Fruit fly (Drosophila melanogaster) whole organism, embryonic: ENCODE data around the gene Ppn.

Source experiments
- BEAF-32 ChIP-seq: fragments of 200-800 bp; sonication (Bioruptor generic); optimal IDR thresholded peaks from 3 replicates; lab custom pipeline; 2017; ENCODE audit warnings: missing biosample characterization, missing genetic modification characterization, mild to moderate bottlenecking, moderate library complexity, missing genetic modification reagents
- BtbVII ChIP-seq: fragments of 200-800 bp; sonication (Bioruptor generic); optimal IDR thresholded peaks from 3 replicates; lab custom pipeline; 2017; ENCODE audit warnings: missing biosample characterization, mild to moderate bottlenecking, missing genetic modification characterization
- CG10147 ChIP-seq: fragments of 200-800 bp; sonication (Bioruptor generic); optimal IDR thresholded peaks from 2 replicates; lab custom pipeline; 2019; ENCODE audit warnings: missing biosample characterization, mild to moderate bottlenecking, missing genetic modification characterization, moderate library complexity
- CG10321 ChIP-seq: fragments of 200-800 bp; sonication (Bioruptor generic); IDR thresholded peaks from 2 replicates; pipeline ENCODE4 v1.3.6; 2022; ENCODE audit warnings: missing biosample characterization, missing genetic modification characterization
- CG10431 ChIP-seq: fragments of 200-800 bp; sonication (Bioruptor generic); optimal IDR thresholded peaks from 3 replicates; lab custom pipeline; 2018; ENCODE audit warnings: missing biosample characterization, mild to moderate bottlenecking, missing genetic modification characterization
- CG10543 ChIP-seq: fragments of 200-800 bp; sonication (Bioruptor generic); optimal IDR thresholded peaks from 3 replicates; lab custom pipeline; 2017; ENCODE audit warnings: missing biosample characterization, mild to moderate bottlenecking, missing genetic modification characterization, moderate library complexity
- CG11504 ChIP-seq: fragments of 200-800 bp; sonication (Bioruptor generic); optimal IDR thresholded peaks from 3 replicates; lab custom pipeline; 2019; ENCODE audit warnings: missing biosample characterization, mild to moderate bottlenecking, missing genetic modification characterization, moderate library complexity
- CG12659 ChIP-seq: fragments of 200-800 bp; sonication (Bioruptor generic); optimal IDR thresholded peaks from 3 replicates; lab custom pipeline; 2017; ENCODE audit warnings: mild to moderate bottlenecking, missing biosample characterization, missing genetic modification reagents, missing genetic modification characterization
- CG14441 ChIP-seq: fragments of 200-800 bp; sonication (Bioruptor generic); IDR thresholded peaks from 2 replicates; pipeline ENCODE4 v1.3.6; 2022; ENCODE audit warnings: missing biosample characterization, missing genetic modification characterization
- CG16779 ChIP-seq: fragments of 200-800 bp; sonication (Bioruptor generic); IDR thresholded peaks from 2 replicates; pipeline ENCODE4 v1.3.6; 2022; ENCODE audit warnings: missing biosample characterization, missing genetic modification characterization
- CG17568 ChIP-seq: fragments of 200-800 bp; sonication (Bioruptor generic); optimal IDR thresholded peaks from 2 replicates; lab custom pipeline; 2018; ENCODE audit warnings: missing biosample characterization, mild to moderate bottlenecking, missing genetic modification characterization, moderate library complexity
- CG17612 ChIP-seq: fragments of 200-800 bp; sonication (Bioruptor generic); IDR thresholded peaks from 2 replicates; pipeline ENCODE4 v1.3.6; 2022; ENCODE audit warnings: missing biosample characterization, missing genetic modification characterization
- CG18262 ChIP-seq: fragments of 200-800 bp; optimal IDR thresholded peaks from 3 replicates; lab custom pipeline; 2019; ENCODE audit warnings: missing biosample characterization, mild to moderate bottlenecking, missing genetic modification characterization, moderate library complexity
- CG2875 ChIP-seq: fragments of 200-800 bp; sonication (Bioruptor generic); optimal IDR thresholded peaks from 2 replicates; lab custom pipeline; 2017; ENCODE audit warnings: missing biosample characterization, mild to moderate bottlenecking, missing genetic modification characterization, missing genetic modification reagents
- CG30403 ChIP-seq: fragments of 200-800 bp; sonication (Bioruptor generic); optimal IDR thresholded peaks from 3 replicates; lab custom pipeline; 2016; ENCODE audit warnings: missing biosample characterization, missing genetic modification characterization
- CG31388 ChIP-seq: fragments of 200-800 bp; sonication (Bioruptor generic); optimal IDR thresholded peaks from 2 replicates; lab custom pipeline; 2016; ENCODE audit warnings: missing biosample characterization, missing genetic modification characterization
- CG3726 ChIP-seq: fragments of 200-800 bp; sonication (Bioruptor generic); IDR thresholded peaks from 3 replicates; pipeline ENCODE4, ENCODE4 v1.3.6; 2022; ENCODE audit warnings: missing biosample characterization, missing genetic modification characterization
- CG6689 ChIP-seq: fragments of 200-800 bp; sonication (Bioruptor generic); IDR thresholded peaks from 2 replicates; pipeline ENCODE4 v1.3.6; 2022; ENCODE audit warnings: missing biosample characterization, missing genetic modification characterization
- E2f1 ChIP-seq: fragments of 200-800 bp; sonication (Bioruptor generic); IDR thresholded peaks from 2 replicates; pipeline ENCODE4 v1.3.6; 2022; ENCODE audit warnings: missing biosample characterization, missing genetic modification characterization
- Elba2 ChIP-seq: fragments of 200-800 bp; sonication (Bioruptor generic); optimal IDR thresholded peaks from 3 replicates; lab custom pipeline; 2016; ENCODE audit warnings: missing biosample characterization, missing genetic modification characterization
- Ets65A ChIP-seq: fragments of 200-800 bp; sonication (Bioruptor generic); peaks from one replicate; lab custom pipeline; 2016; ENCODE audit warnings: missing biosample characterization, missing genetic modification characterization
- Fer2 ChIP-seq: fragments of 200-800 bp; sonication (Bioruptor generic); optimal IDR thresholded peaks from 2 replicates; lab custom pipeline; 2018; ENCODE audit warnings: missing biosample characterization, mild to moderate bottlenecking, missing genetic modification characterization, moderate library complexity
- Fer3 ChIP-seq: fragments of 200-800 bp; sonication (Bioruptor generic); optimal IDR thresholded peaks from 2 replicates; lab custom pipeline; 2018; ENCODE audit warnings: missing biosample characterization, mild to moderate bottlenecking, missing genetic modification characterization, moderate library complexity
- H2.0 ChIP-seq: fragments of 200-800 bp; sonication (Bioruptor generic); IDR thresholded peaks from 2 replicates; pipeline ENCODE4 v1.3.6; 2022; ENCODE audit warnings: missing biosample characterization, missing genetic modification characterization
- HLH4C ChIP-seq: fragments of 200-800 bp; sonication (Bioruptor generic); IDR thresholded peaks from 3 replicates; pipeline ENCODE4 v1.3.6; 2022; ENCODE audit warnings: missing biosample characterization, missing genetic modification characterization; ENCODE audit not compliant: partially characterized antibody
- HLH54F ChIP-seq: fragments of 200-800 bp; sonication (Bioruptor generic); optimal IDR thresholded peaks from 3 replicates; lab custom pipeline; 2016; ENCODE audit warnings: missing biosample characterization, missing genetic modification characterization
- Hey ChIP-seq: fragments of 200-800 bp; sonication (Bioruptor generic); optimal IDR thresholded peaks from 3 replicates; lab custom pipeline; 2018; ENCODE audit warnings: missing biosample characterization, mild to moderate bottlenecking, missing genetic modification characterization
- Hmx ChIP-seq: fragments of 200-800 bp; sonication (Bioruptor generic); optimal IDR thresholded peaks from 2 replicates; lab custom pipeline; 2016; ENCODE audit warnings: missing biosample characterization, missing genetic modification characterization
- Jarid2 ChIP-seq: fragments of 200-800 bp; sonication (Bioruptor generic); optimal IDR thresholded peaks from 3 replicates; lab custom pipeline; 2017; ENCODE audit warnings: mild to moderate bottlenecking, missing biosample characterization, missing genetic modification reagents, missing genetic modification characterization
- Lpt ChIP-seq: fragments of >200 bp; optimal IDR thresholded peaks from 2 replicates; lab custom pipeline; 2018; ENCODE audit warnings: missing biosample characterization, missing genetic modification characterization
- Nf-YC ChIP-seq: fragments of 200-800 bp; optimal IDR thresholded peaks from 3 replicates; lab custom pipeline; 2019; ENCODE audit warnings: missing biosample characterization, mild to moderate bottlenecking, missing genetic modification characterization, moderate library complexity
- Pdp1 ChIP-seq, 2 experiments: fragments of 200-800 bp; sonication (Bioruptor generic); optimal IDR thresholded peaks; 3 replicates each; lab custom pipeline; 2016; ENCODE audit warnings: missing biosample characterization in 2 of 2, missing genetic modification characterization in 2 of 2, mild to moderate bottlenecking in 1 of 2, moderate library complexity in 1 of 2
- Sin3A ChIP-seq: fragments of >200 bp; optimal IDR thresholded peaks from 2 replicates; lab custom pipeline; 2018
- ab ChIP-seq: fragments of 200-800 bp; sonication (Bioruptor generic); optimal IDR thresholded peaks from 2 replicates; lab custom pipeline; 2016; ENCODE audit warnings: missing biosample characterization, missing genetic modification characterization
- bbx ChIP-seq: fragments of 200-800 bp; sonication (Bioruptor generic); IDR thresholded peaks from 2 replicates; pipeline ENCODE4 v1.3.6; 2022; ENCODE audit warnings: missing biosample characterization, missing genetic modification characterization; ENCODE audit not compliant: partially characterized antibody
- cato ChIP-seq: fragments of 200-800 bp; sonication (Bioruptor generic); optimal IDR thresholded peaks from 2 replicates; lab custom pipeline; 2016; ENCODE audit warnings: missing biosample characterization, missing genetic modification characterization, borderline replicate concordance
- dmrt99B ChIP-seq: fragments of 200-800 bp; sonication (Bioruptor generic); optimal IDR thresholded peaks from 2 replicates; lab custom pipeline; 2018; ENCODE audit warnings: missing biosample characterization, mild to moderate bottlenecking, missing genetic modification characterization, moderate library complexity
- ems ChIP-seq: fragments of 200-800 bp; sonication (Bioruptor generic); optimal IDR thresholded peaks from 3 replicates; lab custom pipeline; 2016; ENCODE audit warnings: missing biosample characterization, missing genetic modification characterization
- fd102C ChIP-seq: fragments of 200-800 bp; sonication (Bioruptor generic); optimal IDR thresholded peaks from 2 replicates; lab custom pipeline; 2018; ENCODE audit warnings: missing biosample characterization, mild to moderate bottlenecking, missing genetic modification characterization, moderate library complexity
- fru ChIP-seq: fragments of >200 bp; optimal IDR thresholded peaks from 2 replicates; lab custom pipeline; 2017
- gsb ChIP-seq: fragments of 200-800 bp; sonication (Bioruptor generic); IDR thresholded peaks from 2 replicates; pipeline ENCODE4 v1.3.6; 2022; ENCODE audit warnings: missing biosample characterization, missing genetic modification characterization
- maf-S ChIP-seq: fragments of 200-800 bp; sonication (Bioruptor generic); optimal IDR thresholded peaks from 2 replicates; lab custom pipeline; 2016; ENCODE audit warnings: missing biosample characterization, missing genetic modification characterization
- nau ChIP-seq: fragments of 200-800 bp; sonication (Bioruptor generic); optimal IDR thresholded peaks from 3 replicates; lab custom pipeline; 2017; ENCODE audit warnings: missing biosample characterization, mild to moderate bottlenecking, missing genetic modification characterization, missing genetic modification reagents
- sc ChIP-seq, 3 experiments: fragments of >200 bp in 2 of 3; fragments of 200-800 bp in 1 of 3; sonication (Bioruptor generic) in 1 of 3; optimal IDR thresholded peaks; 2 replicates in 2 of 3; 3 replicates in 1 of 3; lab custom pipeline; 2017; ENCODE audit warnings: mild to moderate bottlenecking in 1 of 3, missing biosample characterization in 1 of 3, missing genetic modification characterization in 1 of 3, missing genetic modification reagents in 1 of 3
- sima ChIP-seq: fragments of 200-800 bp; sonication (Bioruptor generic); optimal IDR thresholded peaks from 2 replicates; lab custom pipeline; 2016; ENCODE audit warnings: missing biosample characterization, missing genetic modification characterization
- stwl ChIP-seq: fragments of 200-800 bp; sonication (Bioruptor generic); optimal IDR thresholded peaks from 3 replicates; lab custom pipeline; 2018; ENCODE audit warnings: missing biosample characterization, mild to moderate bottlenecking, missing genetic modification characterization, moderate library complexity
- tin ChIP-seq: fragments of 200-800 bp; sonication (Bioruptor generic); optimal IDR thresholded peaks from 3 replicates; lab custom pipeline; 2016; ENCODE audit warnings: missing biosample characterization, missing genetic modification characterization
- trem ChIP-seq: fragments of 200-800 bp; optimal IDR thresholded peaks from 3 replicates; lab custom pipeline; 2019; ENCODE audit warnings: missing biosample characterization, mild to moderate bottlenecking, missing genetic modification characterization, moderate library complexity
- unc-4 ChIP-seq: fragments of 200-800 bp; sonication (Bioruptor generic); IDR thresholded peaks from 2 replicates; pipeline ENCODE4 v1.3.6; 2022; ENCODE audit warnings: missing biosample characterization, missing genetic modification characterization; ENCODE audit not compliant: partially characterized antibody

The Ppn gene

dm6 chr3R:28572692-28573643 is 32.8 kb upstream of the Ppn start (continued):
- TF ChIP-seq CG17612 (no peak), fd102C (GFP tag; lab: Kevin White, UChicago) (no peak), sima (GFP tag; lab: Kevin White, UChicago) (no peak), bbx (GFP tag; lab: Robert Waterston, UW) (no peak), Hmx (GFP tag; lab: Kevin White, UChicago) (no peak), dmrt99B (peak; percentile 33), Pdp1 (GFP tag; optimal IDR thresholded peaks at IDR 0.05; lab: Kevin White, UChicago) (no peak), CG10543 (GFP tag; lab: Kevin White, UChicago) (no peak), ems (no peak), Fer2 (tag; lab: Kevin White, UChicago) (no peak), Sin3A (no peak), CG30403 (GFP tag; lab: Kevin White, UChicago) (no peak), CG10147 (GFP tag; lab: Kevin White, UChicago) (no peak), fru (lab: Kevin White, UChicago) (no peak), CG31388 (GFP tag; lab: Kevin White, UChicago) (no peak), Ets65A (GFP tag; lab: Kevin White, UChicago) (peak; percentile 86), ab (no peak), HLH54F (GFP tag; lab: Kevin White, UChicago) (no peak), CG16779 (GFP tag; lab: Robert Waterston, UW) (no peak), CG11504 (peak; percentile 38), CG10431 (GFP tag; lab: Kevin White, UChicago) (no peak), tin (GFP tag; lab: Kevin White, UChicago) (no peak), CG2875 (GFP tag; lab: Kevin White, UChicago) (no peak), trem (tag; lab: Kevin White, UChicago) (no peak), H2.0 (GFP tag; lab: Robert Waterston, UW) (no peak), stwl (tag; lab: Kevin White, UChicago) (no peak), gsb (GFP tag; lab: Robert Waterston, UW) (no peak), BEAF-32 (GFP tag; lab: Kevin White, UChicago) (no peak), CG14441 (no peak), CG10321 (GFP tag; lab: Robert Waterston, UW) (no peak), CG3726 (no peak), Hey (tag; lab: Kevin White, UChicago) (peak; percentile 72), E2f1 (GFP tag; lab: Robert Waterston, UW) (no peak), nau (GFP tag; lab: Kevin White, UChicago) (no peak), CG12659 (GFP tag; lab: Kevin White, UChicago) (no peak), sc (optimal IDR thresholded peaks at IDR 0.05; lab: Kevin White, UChicago) (no peak), sc (GFP tag; optimal IDR thresholded peaks at IDR 0.05; lab: Kevin White, UChicago) (no peak), HLH4C (GFP tag; lab: Robert Waterston, UW) (no peak), BtbVII (no peak), CG18262 (tag; lab: Kevin White, UChicago) (peak; percentile 20), Lpt (GFP tag; lab: Kevin White, UChicago) (no peak), Fer3 (no peak), unc-4 (GFP tag; lab: Robert Waterston, UW) (no peak), Jarid2 (GFP tag; lab: Kevin White, UChicago) (no peak), CG17568 (no peak), Nf-YC (tag; lab: Kevin White, UChicago) (peak; percentile 1), maf-S (GFP tag; lab: Kevin White, UChicago) (no peak), cato (GFP tag; lab: Kevin White, UChicago) (no peak), CG6689 (GFP tag; lab: Robert Waterston, UW) (no peak), Elba2 (no peak)
